Fruit fly (Drosophila melanogaster) Kc167 (cell line): ENCODE measurements around the gene CG3436.

Source experiments
- Myc ChIP-seq: fragments of >200 bp; optimal IDR thresholded peaks from 2 replicates; lab custom pipeline; 2017; ENCODE audit warnings: missing external identifiers
- h ChIP-seq: fragments of >200 bp; optimal IDR thresholded peaks from 3 replicates; lab custom pipeline; 2018; ENCODE audit warnings: missing external identifiers

DNA sequence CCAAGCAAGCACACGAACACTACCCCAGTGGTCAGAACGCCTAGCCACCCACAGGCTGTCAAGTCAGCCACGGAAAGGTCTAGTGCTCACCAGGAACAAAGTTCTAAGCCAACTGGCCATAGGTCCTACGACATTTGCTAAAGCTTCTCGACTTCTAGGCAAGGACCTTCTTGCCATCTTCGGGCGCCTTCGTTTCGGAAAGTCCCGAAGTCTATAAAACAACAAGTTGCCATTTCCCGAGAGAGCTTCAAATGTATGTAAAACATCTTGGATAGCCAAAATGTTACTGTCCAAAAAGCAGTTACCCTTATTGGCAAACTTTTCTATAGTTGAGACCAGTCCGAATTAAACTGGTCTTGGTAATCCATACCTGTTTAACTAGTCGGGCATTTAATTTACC, 9.3 kb upstream of the CG3436 start:
- no peak for TF ChIP-seq Myc (lab: Kevin White, UChicago)
- TF ChIP-seq h (lab: Kevin White, UChicago), result no peak
